Fruit fly (Drosophila melanogaster): ENCODE data around the gene CG14332.

dm6 chr3R:17407576-17407975 lies 14.4 kb downstream of the CG14332 start, which contains the start of gene CG17283:
- TF ChIP-seq Lpt (GFP tag; optimal IDR thresholded peaks at IDR 0.05), result no peak
- TF ChIP-seq CG16779 (tag; optimal IDR thresholded peaks at IDR 0.05), result no peak
- no peak for TF ChIP-seq Eip78C (GFP tag)
- no peak for TF ChIP-seq Hr4 (GFP tag; optimal IDR thresholded peaks at IDR 0.05)
- TF ChIP-seq Blimp-1 (GFP tag; optimal IDR thresholded peaks at IDR 0.05), result no peak
